Worm (Caenorhabditis elegans) whole organism, L4 larva: ENCODE data around the gene egl-8.
A peak's percentile ranks its signal among the peaks of the same experiment; 100 is the strongest.

ENCODE experiments used
- F10B5.3 ChIP-seq: sonication (generic microtip); optimal IDR thresholded peaks from 2 replicates; lab custom pipeline; 2016; ENCODE audit warnings: mild to moderate bottlenecking, missing genetic modification characterization, missing compliant biosample characterization
- F26F4.8 ChIP-seq: fragments of 200-800 bp; sonication (Bioruptor generic); conservative IDR thresholded peaks from 2 replicates; pipeline ENCODE4 v1.3.6; 2022; ENCODE audit warnings: missing genetic modification characterization, missing compliant biosample characterization
- ZK337.2 ChIP-seq: fragments of 200-800 bp; sonication (Bioruptor generic); IDR thresholded peaks from 2 replicates; pipeline ENCODE4 v1.3.6; 2022; ENCODE audit warnings: missing genetic modification reagents, missing genetic modification characterization, missing compliant biosample characterization
- aha-1 ChIP-seq: fragments of 150-350 bp; peaks from one replicate; lab custom pipeline; 2014; ENCODE audit warnings: missing biosample characterization, missing genetic modification characterization
- ceh-44 ChIP-seq: fragments of 200-800 bp; sonication (Bioruptor generic); IDR thresholded peaks from 2 replicates; pipeline ENCODE4 v1.3.6; 2022; ENCODE audit warnings: missing genetic modification reagents, missing genetic modification characterization, missing compliant biosample characterization
- daf-16 ChIP-seq, 3 experiments: sonication (generic microtip); optimal IDR thresholded peaks; 2 replicates each; lab custom pipeline; 2016 to 2017; ENCODE audit warnings: missing genetic modification characterization in 3 of 3, missing genetic modification reagents in 3 of 3, mild to moderate bottlenecking in 2 of 3, missing compliant biosample characterization in 2 of 3, missing biosample characterization in 1 of 3, moderate library complexity in 1 of 3
- daf-8 ChIP-seq: fragments of 200-800 bp; sonication (Bioruptor generic); IDR thresholded peaks from 2 replicates; pipeline ENCODE4 v1.3.6; 2022; ENCODE audit warnings: missing genetic modification characterization, missing compliant biosample characterization
- dmd-6 ChIP-seq: fragments of 200-800 bp; sonication (Bioruptor generic); IDR thresholded peaks from 2 replicates; pipeline ENCODE4 v1.3.6; 2022; ENCODE audit warnings: missing genetic modification reagents, missing genetic modification characterization, missing compliant biosample characterization
- dmd-9 ChIP-seq: fragments of 200-800 bp; sonication (Bioruptor generic); IDR thresholded peaks from 2 replicates; pipeline ENCODE4 v1.3.6; 2022; ENCODE audit warnings: missing genetic modification reagents, missing genetic modification characterization, missing compliant biosample characterization
- dpl-1 ChIP-seq: fragments of 150-350 bp; optimal IDR thresholded peaks from 2 replicates; lab custom pipeline; 2014; ENCODE audit warnings: missing biosample characterization, missing genetic modification reagents, missing genetic modification characterization
- egl-43 ChIP-seq: fragments of 200-800 bp; sonication (Bioruptor generic); IDR thresholded peaks from 2 replicates; pipeline ENCODE4 v1.3.6; 2022; ENCODE audit warnings: missing genetic modification reagents, missing genetic modification characterization, missing compliant biosample characterization
- fkh-10 ChIP-seq: fragments of 150-350 bp; optimal IDR thresholded peaks from 2 replicates; lab custom pipeline; 2014; ENCODE audit warnings: missing biosample characterization, missing genetic modification reagents, missing genetic modification characterization
- fos-1 ChIP-seq: fragments of 150-350 bp; optimal IDR thresholded peaks from 2 replicates; lab custom pipeline; 2014; ENCODE audit warnings: missing biosample characterization, missing genetic modification characterization
- hlh-11 ChIP-seq: fragments of 200-800 bp; sonication (Bioruptor generic); optimal IDR thresholded peaks from 2 replicates; lab custom pipeline; 2018; ENCODE audit warnings: mild to moderate bottlenecking, missing genetic modification characterization, missing compliant biosample characterization
- jun-1 ChIP-seq: fragments of 150-350 bp; optimal IDR thresholded peaks from 2 replicates; lab custom pipeline; 2014; ENCODE audit warnings: missing biosample characterization, missing genetic modification reagents, missing genetic modification characterization
- mxl-3 ChIP-seq: fragments of 200-800 bp; sonication (Bioruptor generic); optimal IDR thresholded peaks from 2 replicates; lab custom pipeline; 2018; ENCODE audit warnings: mild to moderate bottlenecking, missing genetic modification characterization, missing compliant biosample characterization
- nhr-10 ChIP-seq: fragments of 150-350 bp; optimal IDR thresholded peaks from 2 replicates; lab custom pipeline; 2014; ENCODE audit warnings: missing biosample characterization, missing genetic modification characterization
- nhr-42 ChIP-seq: fragments of 200-800 bp; sonication (Bioruptor generic); IDR thresholded peaks from 2 replicates; pipeline ENCODE4 v1.3.6; 2022; ENCODE audit warnings: missing genetic modification characterization, missing compliant biosample characterization
- nhr-48 ChIP-seq: sonication (generic microtip); optimal IDR thresholded peaks from 2 replicates; lab custom pipeline; 2016; ENCODE audit warnings: mild to moderate bottlenecking, missing genetic modification characterization, missing compliant biosample characterization
- nhr-6 ChIP-seq: fragments of 150-350 bp; optimal IDR thresholded peaks from 2 replicates; lab custom pipeline; 2014; ENCODE audit warnings: missing biosample characterization, missing genetic modification characterization
- pqm-1 ChIP-seq: sonication (generic microtip); optimal IDR thresholded peaks from 2 replicates; lab custom pipeline; 2017; ENCODE audit warnings: missing biosample characterization, missing genetic modification characterization
- rbr-2 ChIP-seq: sonication (generic microtip); optimal IDR thresholded peaks from 2 replicates; lab custom pipeline; 2016; ENCODE audit warnings: missing genotype, missing genetic modification characterization, missing compliant biosample characterization
- set-16 ChIP-seq: fragments of 200-800 bp; sonication (Bioruptor generic); IDR thresholded peaks from 2 replicates; pipeline ENCODE4 v1.3.6; 2022; ENCODE audit warnings: missing genetic modification reagents, missing genetic modification characterization, missing compliant biosample characterization
- snpc-4 ChIP-seq: fragments of 150-350 bp; optimal IDR thresholded peaks from 2 replicates; lab custom pipeline; 2014; ENCODE audit warnings: missing biosample characterization, missing genetic modification characterization
- unc-39 ChIP-seq: sonication (generic microtip); optimal IDR thresholded peaks from 2 replicates; lab custom pipeline; 2017; ENCODE audit warnings: missing biosample characterization, missing genetic modification characterization
- unc-62 ChIP-seq, 3 experiments: fragments of 150-350 bp in 1 of 3; sonication (generic microtip); optimal IDR thresholded peaks in 2 of 3; peaks in 1 of 3; 1 replicate in 1 of 3; 2 replicates in 2 of 3; lab custom pipeline; 2014 to 2017; ENCODE audit warnings: missing biosample characterization in 3 of 3, missing genetic modification characterization in 3 of 3, missing genetic modification reagents in 3 of 3, missing genotype in 1 of 3
- zag-1 ChIP-seq: fragments of 150-350 bp; optimal IDR thresholded peaks from 2 replicates; lab custom pipeline; 2014; ENCODE audit warnings: missing biosample characterization, missing genetic modification characterization
- zfp-2 ChIP-seq: sonication (generic microtip); optimal IDR thresholded peaks from 2 replicates; lab custom pipeline; 2016; ENCODE audit warnings: mild to moderate bottlenecking, missing genetic modification characterization, missing compliant biosample characterization
- zfp-3 ChIP-seq: fragments of 200-800 bp; sonication (Bioruptor generic); conservative IDR thresholded peaks from 2 replicates; pipeline ENCODE4 v1.3.6; 2022; ENCODE audit warnings: missing genetic modification reagents, missing genetic modification characterization, missing compliant biosample characterization
- zip-2 ChIP-seq: fragments of 150-350 bp; optimal IDR thresholded peaks from 2 replicates; lab custom pipeline; 2014; ENCODE audit warnings: missing biosample characterization, missing genetic modification characterization

The egl-8 gene

DNA sequence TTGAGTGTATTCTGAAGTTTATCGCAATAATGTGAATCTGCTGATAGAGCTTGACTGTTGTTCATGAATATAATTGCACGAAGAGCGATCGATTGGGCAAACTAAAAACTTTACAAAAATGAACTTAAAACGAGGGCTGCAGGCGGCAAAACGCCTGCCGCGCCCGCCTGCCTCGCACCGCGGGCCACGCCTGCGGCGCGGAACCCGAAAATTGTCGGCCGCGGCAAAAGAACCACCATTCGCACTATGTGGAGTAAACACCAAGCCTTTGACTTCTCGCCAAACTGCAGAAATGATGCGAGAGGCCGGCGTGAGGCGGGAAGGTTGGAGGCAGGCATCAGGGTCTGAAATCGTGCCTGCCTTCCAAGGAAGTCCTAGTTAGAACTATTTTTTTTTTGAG, 43.3 kb downstream of the egl-8 start (continued):
- no peak for TF ChIP-seq pqm-1
- no peak for TF ChIP-seq nhr-48
- TF ChIP-seq unc-39 (tag; lab: Kevin White, UChicago) = no peak
- no peak for TF ChIP-seq zfp-2 (tag; lab: Kevin White, UChicago)
- no peak for TF ChIP-seq nhr-10 (tag; lab: Kevin White, UChicago)
- TF ChIP-seq mxl-3 (GFP tag; lab: Kevin White, UChicago) = no peak
- no peak for TF ChIP-seq dmd-6
- TF ChIP-seq F26F4.8 = 0 out of 2 replicates have a peak, but pooled peaks have one; percentile 45
- TF ChIP-seq F10B5.3 (tag; lab: Kevin White, UChicago) = no peak
- no peak for TF ChIP-seq zfp-3 (GFP tag; lab: Robert Waterston, UW)
- TF ChIP-seq nhr-42 (GFP tag; lab: Robert Waterston, UW) = no peak
- no peak for TF ChIP-seq ceh-44 (GFP tag; lab: Robert Waterston, UW)
- no peak for TF ChIP-seq jun-1 (tag; lab: Kevin White, UChicago)
- TF ChIP-seq set-16 = peak; percentile 92
- TF ChIP-seq hlh-11 (tag; lab: Kevin White, UChicago) = no peak
- no peak for TF ChIP-seq ZK337.2 (GFP tag; lab: Robert Waterston, UW)
- TF ChIP-seq zip-2 (tag; lab: Kevin White, UChicago) = no peak
- no peak for TF ChIP-seq dmd-9 (GFP tag; lab: Robert Waterston, UW)
- TF ChIP-seq fkh-10 = no peak
- TF ChIP-seq daf-8 = no peak
- no peak for TF ChIP-seq nhr-6
- TF ChIP-seq zag-1 (tag; lab: Kevin White, UChicago) = no peak
- no peak for TF ChIP-seq dpl-1 (GFP tag; lab: Kevin White, UChicago)
- no peak for TF ChIP-seq rbr-2 (tag; lab: Kevin White, UChicago)

DNA sequence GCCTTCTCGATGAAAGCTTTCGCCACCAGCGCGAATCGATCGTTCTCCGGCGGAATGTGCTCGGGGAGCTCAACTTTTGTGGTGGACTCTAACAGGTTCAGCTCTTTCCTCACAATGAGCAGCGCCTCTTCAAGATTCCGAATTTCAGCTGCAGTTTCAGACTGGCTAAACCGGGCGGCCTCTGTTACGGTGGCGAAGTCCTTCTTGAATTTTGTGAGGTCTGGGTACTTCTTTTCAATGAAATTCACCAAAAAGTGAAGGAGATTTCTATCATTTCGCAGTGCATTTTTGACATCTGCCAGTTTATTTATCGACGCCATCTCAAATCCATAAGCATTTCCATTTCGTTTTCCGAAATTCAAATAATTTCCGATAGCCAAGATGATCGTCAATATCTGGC, 45.9 kb downstream of the egl-8 start:
- TF ChIP-seq egl-43 (GFP tag; lab: Robert Waterston, UW) (no peak), fos-1 (no peak), unc-62 (GFP tag; optimal IDR thresholded peaks at IDR 0.05 in 1 of 2; lab: Kevin White, UChicago) (peak in 1 of 2 experiments; percentile 95), unc-62 (tag; optimal IDR thresholded peaks at IDR 0.05; lab: Kevin White, UChicago) (no peak)
- TF ChIP-seq, all 104 proteins: peak for 1

DNA sequence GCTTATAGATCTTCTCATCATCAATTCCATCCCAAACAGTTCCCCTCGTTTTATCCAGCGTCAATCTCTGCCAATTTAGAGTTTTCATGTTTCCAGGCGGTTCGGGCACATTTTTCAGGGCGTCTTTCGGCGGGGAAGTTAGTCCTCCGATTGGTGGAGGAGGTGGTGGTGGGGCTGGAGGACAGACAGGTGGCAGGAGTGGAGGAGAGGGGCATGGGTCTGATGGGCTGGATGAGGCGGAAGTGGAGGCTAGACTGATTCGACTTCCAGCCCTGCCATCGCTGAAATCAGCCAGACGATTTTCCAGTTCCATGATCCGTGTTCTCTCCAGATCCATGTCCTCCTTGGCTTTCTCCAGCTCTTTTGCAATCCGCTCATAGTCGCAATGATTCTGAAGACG, 47.5 kb downstream of the egl-8 start:
- TF ChIP-seq unc-62 (GFP tag; optimal IDR thresholded peaks at IDR 0.05 in 1 of 2; lab: Kevin White, UChicago) = peak in 1 of 2 experiments; percentile 12
- TF ChIP-seq unc-62 (tag; optimal IDR thresholded peaks at IDR 0.05; lab: Kevin White, UChicago) = no peak
- TF ChIP-seq aha-1 (tag; lab: Kevin White, UChicago) = peak; percentile 42
- no peak for TF ChIP-seq snpc-4
- peak; percentile 85 for TF ChIP-seq set-16

DNA sequence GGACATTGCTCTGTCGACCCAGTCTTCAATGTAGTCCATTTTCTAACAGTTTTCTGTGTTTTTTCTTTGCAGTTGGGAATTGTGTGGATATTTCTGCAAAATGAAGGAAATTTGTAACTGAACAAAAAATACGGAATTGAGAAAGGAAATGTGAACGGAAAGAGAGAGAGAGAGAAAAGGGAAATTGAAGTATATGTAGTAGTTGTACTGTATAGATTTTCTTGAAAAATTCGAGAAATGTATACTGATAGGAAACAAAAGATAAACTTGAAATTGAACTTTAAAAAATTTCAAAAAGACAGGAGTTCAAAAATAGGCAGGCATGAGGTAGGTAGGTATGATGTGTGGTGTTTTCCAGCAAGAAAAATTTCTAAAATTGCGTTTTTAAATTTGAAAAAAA, 63.1 kb downstream of the egl-8 start, which contains the start of gene daam-1:
TSS of gene daam-1 (minus strand) at position 101 of the 400 bp plus-strand sequence.
- TF ChIP-seq hlh-11 (tag; lab: Kevin White, UChicago) (no peak), daf-16 (GFP tag; optimal IDR thresholded peaks at IDR 0.05; lab: Kevin White, UChicago) (no peak), daf-16 (tag; optimal IDR thresholded peaks at IDR 0.05; lab: Kevin White, UChicago) (no peak)
